Worm (Caenorhabditis elegans) whole organism, midembryonic: ENCODE data around the gene snap-29.

Source experiments
- T22C8.4 ChIP-seq: fragments of 200-800 bp; sonication (Bioruptor generic); IDR thresholded peaks from 2 replicates; pipeline ENCODE4 v1.3.6; 2022; ENCODE audit warnings: missing genetic modification characterization, missing compliant biosample characterization
- cog-1 ChIP-seq: sonication (generic microtip); optimal IDR thresholded peaks from 2 replicates; lab custom pipeline; 2016; ENCODE audit warnings: missing genetic modification characterization, missing compliant biosample characterization
- klf-2 ChIP-seq: fragments of 200-800 bp; sonication (Bioruptor generic); conservative IDR thresholded peaks from 2 replicates; pipeline ENCODE4 v1.3.6; 2022; ENCODE audit warnings: missing genetic modification reagents, missing genetic modification characterization, missing compliant biosample characterization
- med-1 ChIP-seq: sonication (generic microtip); optimal IDR thresholded peaks from 2 replicates; lab custom pipeline; 2017; ENCODE audit warnings: missing genetic modification characterization, mild to moderate bottlenecking, missing compliant biosample characterization, antibody characterized with exemption, missing genetic modification reagents; ENCODE audit not compliant: insufficient read depth
- ztf-29 ChIP-seq: fragments of 200-800 bp; sonication (Bioruptor generic); IDR thresholded peaks from 2 replicates; pipeline ENCODE4 v1.3.6; 2022; ENCODE audit warnings: missing genetic modification reagents, missing genetic modification characterization, missing compliant biosample characterization

DNA sequence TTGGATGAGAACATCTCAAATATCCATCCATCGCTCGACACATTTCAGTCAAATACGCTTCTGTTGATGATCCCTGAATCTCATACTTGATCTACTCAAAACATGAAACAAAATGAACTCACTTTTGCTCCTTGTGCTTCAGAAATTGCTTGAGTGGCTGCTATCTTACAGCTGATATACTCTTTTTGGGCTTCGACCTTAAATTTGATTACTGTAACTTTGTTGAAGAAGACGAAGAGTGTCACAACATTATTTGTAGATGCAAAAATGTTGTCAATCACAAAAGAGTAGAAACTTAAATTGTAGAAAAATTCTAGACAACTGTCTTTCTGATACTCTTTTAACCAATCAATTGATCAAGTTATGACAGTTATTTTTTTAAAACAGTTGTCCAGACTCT lies 33.5 kb upstream of the snap-29 start:
- no peak for TF ChIP-seq med-1
- TF ChIP-seq ztf-29 (GFP tag; lab: Robert Waterston, UW), result no peak
- TF ChIP-seq T22C8.4 (GFP tag; lab: Robert Waterston, UW), result no peak
- no peak for TF ChIP-seq cog-1 (tag; lab: Kevin White, UChicago)
- no peak for TF ChIP-seq klf-2 (GFP tag; lab: Robert Waterston, UW)
